Worm (Caenorhabditis elegans) whole organism, L4 larva: ENCODE results near the gene ZK632.11.
"Not testable (repeated sequence)": the region's sequence is repeated elsewhere in the genome, so short reads cannot be mapped to it uniquely, and the experiment has no call there.

ENCODE experiments used
- D1046.2 ChIP-seq: fragments of 200-800 bp; sonication (Bioruptor generic); IDR thresholded peaks from 2 replicates; pipeline ENCODE4 v1.3.6; 2022; ENCODE audit warnings: missing genetic modification characterization, missing compliant biosample characterization
- F26F4.8 ChIP-seq: fragments of 200-800 bp; sonication (Bioruptor generic); conservative IDR thresholded peaks from 2 replicates; pipeline ENCODE4 v1.3.6; 2022; ENCODE audit warnings: missing genetic modification characterization, missing compliant biosample characterization
- F44E2.7 ChIP-seq: fragments of 200-800 bp; sonication (Bioruptor generic); IDR thresholded peaks from 2 replicates; pipeline ENCODE4 v2.1.2; 2022; ENCODE audit warnings: missing genetic modification characterization, missing compliant biosample characterization
- R02D3.7 ChIP-seq: fragments of 150-350 bp; sonication (generic microtip); optimal IDR thresholded peaks from 3 replicates; lab custom pipeline; 2014; ENCODE audit warnings: missing biosample characterization, missing genetic modification characterization
- Y105C5A.15 ChIP-seq: fragments of 200-800 bp; sonication (Bioruptor generic); IDR thresholded peaks from 2 replicates; pipeline ENCODE4 v1.3.6; 2022; ENCODE audit warnings: missing genetic modification characterization, missing compliant biosample characterization
- Y48G9A.11 ChIP-seq: fragments of 200-800 bp; sonication (Bioruptor generic); IDR thresholded peaks from 2 replicates; pipeline ENCODE4 v1.3.6; 2022; ENCODE audit warnings: missing genetic modification reagents, missing genetic modification characterization, missing compliant biosample characterization
- Y5F2A.4 ChIP-seq: fragments of 200-800 bp; sonication (Bioruptor generic); optimal IDR thresholded peaks from 2 replicates; lab custom pipeline; 2018; ENCODE audit warnings: mild to moderate bottlenecking, missing genetic modification characterization, missing compliant biosample characterization
- Y75B8A.6 ChIP-seq: fragments of 200-800 bp; sonication (Bioruptor generic); IDR thresholded peaks from 2 replicates; pipeline ENCODE4 v1.3.6; 2022; ENCODE audit warnings: missing genetic modification reagents, missing genetic modification characterization, missing compliant biosample characterization
- ZK337.2 ChIP-seq: fragments of 200-800 bp; sonication (Bioruptor generic); IDR thresholded peaks from 2 replicates; pipeline ENCODE4 v1.3.6; 2022; ENCODE audit warnings: missing genetic modification reagents, missing genetic modification characterization, missing compliant biosample characterization
- ama-1 ChIP-seq: fragments of 150-350 bp; optimal IDR thresholded peaks from 2 replicates; lab custom pipeline; 2014; ENCODE audit warnings: inconsistent platforms, mixed read lengths
- arid-1 ChIP-seq: fragments of 200-800 bp; sonication (Bioruptor generic); conservative IDR thresholded peaks from 2 replicates; pipeline ENCODE4 v1.3.6; 2022; ENCODE audit warnings: missing genetic modification reagents, missing genetic modification characterization, missing compliant biosample characterization
- ceh-20 ChIP-seq: fragments of 200-800 bp; sonication (Bioruptor generic); IDR thresholded peaks from 2 replicates; pipeline ENCODE4 v1.3.6; 2022; ENCODE audit warnings: missing genetic modification reagents, missing genetic modification characterization, missing compliant biosample characterization
- ceh-82 ChIP-seq: sonication (generic microtip); optimal IDR thresholded peaks from 2 replicates; lab custom pipeline; 2017; ENCODE audit warnings: missing biosample characterization, missing genetic modification characterization
- ctbp-1 ChIP-seq: fragments of 200-800 bp; sonication (Bioruptor generic); IDR thresholded peaks from 2 replicates; pipeline ENCODE4 v1.3.6; 2022; ENCODE audit warnings: missing genetic modification reagents, missing genetic modification characterization, missing compliant biosample characterization
- daf-12 ChIP-seq: fragments of 150-350 bp; optimal IDR thresholded peaks from 2 replicates; lab custom pipeline; 2014; ENCODE audit warnings: missing biosample characterization, missing genetic modification reagents, missing genetic modification characterization
- dmd-6 ChIP-seq: fragments of 200-800 bp; sonication (Bioruptor generic); IDR thresholded peaks from 2 replicates; pipeline ENCODE4 v1.3.6; 2022; ENCODE audit warnings: missing genetic modification reagents, missing genetic modification characterization, missing compliant biosample characterization
- dmd-8 ChIP-seq: fragments of 200-800 bp; sonication (Bioruptor generic); IDR thresholded peaks from 2 replicates; pipeline ENCODE4 v1.3.6; 2022; ENCODE audit warnings: missing genetic modification characterization, missing compliant biosample characterization
- dpl-1 ChIP-seq: fragments of 150-350 bp; optimal IDR thresholded peaks from 2 replicates; lab custom pipeline; 2014; ENCODE audit warnings: missing biosample characterization, missing genetic modification reagents, missing genetic modification characterization
- dve-1 ChIP-seq: sonication (generic microtip); optimal IDR thresholded peaks from 2 replicates; lab custom pipeline; 2017; ENCODE audit warnings: antibody characterized with exemption, mild to moderate bottlenecking, missing genetic modification characterization, missing compliant biosample characterization; ENCODE audit not compliant: insufficient read depth
- fkh-10 ChIP-seq: fragments of 150-350 bp; optimal IDR thresholded peaks from 2 replicates; lab custom pipeline; 2014; ENCODE audit warnings: missing biosample characterization, missing genetic modification reagents, missing genetic modification characterization
- hlh-30 ChIP-seq: sonication (generic microtip); optimal IDR thresholded peaks from 2 replicates; lab custom pipeline; 2017; ENCODE audit warnings: antibody characterized with exemption, mild to moderate bottlenecking, missing genetic modification characterization, missing compliant biosample characterization; ENCODE audit not compliant: insufficient read depth
- hmg-1.1 ChIP-seq: fragments of 200-800 bp; sonication (Bioruptor generic); IDR thresholded peaks from 2 replicates; pipeline ENCODE4 v1.3.6; 2022; ENCODE audit warnings: missing genetic modification reagents, missing genetic modification characterization, missing compliant biosample characterization
- lim-7 ChIP-seq: fragments of 200-800 bp; sonication (Bioruptor generic); IDR thresholded peaks from 2 replicates; pipeline ENCODE4 v1.3.6; 2022; ENCODE audit warnings: missing genetic modification characterization, missing compliant biosample characterization
- lin-1 ChIP-seq: fragments of 200-800 bp; sonication (Bioruptor generic); IDR thresholded peaks from 2 replicates; pipeline ENCODE4 v1.3.6; 2022; ENCODE audit warnings: missing genetic modification reagents, missing genetic modification characterization, missing compliant biosample characterization
- lin-38 ChIP-seq: fragments of 200-800 bp; sonication (Bioruptor generic); IDR thresholded peaks from 2 replicates; pipeline ENCODE4 v1.3.6; 2022; ENCODE audit warnings: missing genetic modification reagents, missing genetic modification characterization, missing compliant biosample characterization
- lin-39 ChIP-seq: fragments of 150-350 bp; optimal IDR thresholded peaks from 2 replicates; lab custom pipeline; 2014; ENCODE audit warnings: missing biosample characterization, missing genetic modification reagents, missing genetic modification characterization
- lir-3 ChIP-seq: sonication (generic microtip); optimal IDR thresholded peaks from 2 replicates; lab custom pipeline; 2016; ENCODE audit warnings: mild to moderate bottlenecking, missing genetic modification characterization, missing compliant biosample characterization
- madf-5 ChIP-seq, 2 experiments: fragments of 200-800 bp; sonication (Bioruptor generic); IDR thresholded peaks; 2 replicates each; pipeline ENCODE4 v1.3.6; 2022; ENCODE audit warnings: missing compliant biosample characterization in 2 of 2, missing genetic modification characterization in 2 of 2
- madf-9 ChIP-seq: fragments of 200-800 bp; sonication (Bioruptor generic); conservative IDR thresholded peaks from 2 replicates; pipeline ENCODE4 v1.3.6; 2022; ENCODE audit warnings: missing genetic modification reagents, missing genetic modification characterization, missing compliant biosample characterization
- mdt-29 ChIP-seq: fragments of 200-800 bp; sonication (Bioruptor generic); IDR thresholded peaks from 2 replicates; pipeline ENCODE4 v1.3.6; 2022; ENCODE audit warnings: missing genetic modification reagents, missing genetic modification characterization, missing compliant biosample characterization
- mes-2 ChIP-seq: sonication (generic microtip); optimal IDR thresholded peaks from 2 replicates; lab custom pipeline; 2016; ENCODE audit warnings: missing genotype, mild to moderate bottlenecking, missing genetic modification characterization, missing compliant biosample characterization; ENCODE audit not compliant: poor library complexity, severe bottlenecking
- nhr-11 ChIP-seq: fragments of 150-350 bp; optimal IDR thresholded peaks from 2 replicates; lab custom pipeline; 2014; ENCODE audit warnings: missing biosample characterization, missing genetic modification characterization
- nhr-42 ChIP-seq: fragments of 200-800 bp; sonication (Bioruptor generic); IDR thresholded peaks from 2 replicates; pipeline ENCODE4 v1.3.6; 2022; ENCODE audit warnings: missing genetic modification characterization, missing compliant biosample characterization
- nhr-76 ChIP-seq: fragments of 150-350 bp; optimal IDR thresholded peaks from 2 replicates; lab custom pipeline; 2014; ENCODE audit warnings: missing biosample characterization, missing genetic modification characterization
- pha-4 ChIP-seq, 2 experiments: fragments of 150-350 bp in 1 of 2; fragments of 200-800 bp in 1 of 2; sonication (Bioruptor generic) in 1 of 2; IDR thresholded peaks in 1 of 2; optimal IDR thresholded peaks in 1 of 2; 2 replicates each; pipeline versions ENCODE4 v1.3.6 to Lab custom; 2014 to 2022; ENCODE audit warnings: missing genetic modification characterization in 2 of 2, missing genetic modification reagents in 2 of 2, missing biosample characterization in 1 of 2, missing compliant biosample characterization in 1 of 2
- sdz-12 ChIP-seq: fragments of 200-800 bp; sonication (Bioruptor generic); optimal IDR thresholded peaks from 2 replicates; lab custom pipeline; 2018; ENCODE audit warnings: mild to moderate bottlenecking, missing genetic modification characterization, missing compliant biosample characterization
- snpc-1.2 ChIP-seq: fragments of 200-800 bp; sonication (Bioruptor generic); IDR thresholded peaks from 2 replicates; pipeline ENCODE4 v1.3.6; 2022; ENCODE audit warnings: missing genetic modification reagents, missing genetic modification characterization, missing compliant biosample characterization
- snpc-4 ChIP-seq: fragments of 150-350 bp; optimal IDR thresholded peaks from 2 replicates; lab custom pipeline; 2014; ENCODE audit warnings: missing biosample characterization, missing genetic modification characterization
- tra-1 ChIP-seq: fragments of 200-800 bp; sonication (Bioruptor generic); IDR thresholded peaks from 2 replicates; pipeline ENCODE4 v1.3.6; 2022; ENCODE audit warnings: missing genetic modification reagents, missing genetic modification characterization, missing compliant biosample characterization
- unc-39 ChIP-seq: sonication (generic microtip); optimal IDR thresholded peaks from 2 replicates; lab custom pipeline; 2017; ENCODE audit warnings: missing biosample characterization, missing genetic modification characterization
- vab-7 ChIP-seq: fragments of 200-800 bp; sonication (Bioruptor generic); IDR thresholded peaks from 2 replicates; pipeline ENCODE4 v1.3.6; 2022; ENCODE audit warnings: missing genetic modification reagents, missing genetic modification characterization, missing compliant biosample characterization
- zip-11 ChIP-seq: fragments of 200-800 bp; sonication (Bioruptor generic); IDR thresholded peaks from 2 replicates; pipeline ENCODE4 v1.3.6; 2022; ENCODE audit warnings: missing genetic modification characterization, missing compliant biosample characterization
- zip-2 ChIP-seq: fragments of 150-350 bp; optimal IDR thresholded peaks from 2 replicates; lab custom pipeline; 2014; ENCODE audit warnings: missing biosample characterization, missing genetic modification characterization
- ztf-11 ChIP-seq: fragments of 150-350 bp; optimal IDR thresholded peaks from 2 replicates; lab custom pipeline; 2014; ENCODE audit warnings: missing biosample characterization, missing genetic modification characterization

Gene ZK632.11

DNA sequence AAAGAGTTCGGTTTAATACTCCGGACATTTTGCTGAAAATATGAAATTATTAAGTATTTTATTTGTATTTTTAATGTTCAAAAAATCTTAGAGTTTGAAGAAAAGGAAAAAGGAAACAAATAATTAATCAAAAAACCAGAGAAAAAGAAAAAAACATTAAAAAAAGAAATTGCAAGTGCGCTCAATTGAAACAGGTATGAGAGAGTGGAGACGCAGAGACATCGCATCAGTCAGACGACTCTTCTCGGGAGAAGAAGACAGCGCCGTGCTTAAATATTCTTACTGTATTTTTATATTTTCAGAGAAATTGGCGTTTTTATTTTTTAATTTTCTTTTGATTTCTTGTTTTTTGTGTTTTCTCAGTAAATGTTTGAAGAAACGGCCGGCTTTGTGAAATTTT lies 20.4 kb downstream of the ZK632.11 start, which contains the start of gene mrpl-36 (continued):
- TF ChIP-seq lir-3 = no peak
- peak; percentile 36 for TF ChIP-seq hlh-30 (tag; lab: Kevin White, UChicago)
- no peak for TF ChIP-seq fkh-10 (GFP tag; lab: Kevin White, UChicago)
- peak; percentile 19; the same call in 1 of the 2 replicates for TF ChIP-seq dmd-6
- no peak for TF ChIP-seq Y48G9A.11
- TF ChIP-seq dve-1 (tag; lab: Kevin White, UChicago) = peak; percentile 33
- no peak for TF ChIP-seq zip-2 (tag; lab: Kevin White, UChicago)
- no peak for TF ChIP-seq Y75B8A.6 (GFP tag; lab: Robert Waterston, UW)
- no peak for TF ChIP-seq R02D3.7 (tag; lab: Kevin White, UChicago)
- TF ChIP-seq daf-12 = no peak
- TF ChIP-seq sdz-12 (GFP tag; lab: Kevin White, UChicago) = no peak
- TF ChIP-seq unc-39 = no peak
- TF ChIP-seq Y5F2A.4 (GFP tag; lab: Kevin White, UChicago) = no peak
- TF ChIP-seq snpc-4 (tag; lab: Kevin White, UChicago) = no peak
- TF ChIP-seq vab-7 (GFP tag; lab: Robert Waterston, UW) = no peak
- no peak for TF ChIP-seq ama-1 (lab: Kevin White, UChicago)
- TF ChIP-seq ceh-20 (GFP tag; lab: Robert Waterston, UW) = no peak
- no peak for TF ChIP-seq Y105C5A.15 (GFP tag; lab: Robert Waterston, UW)
- TF ChIP-seq hmg-1.1 (GFP tag; lab: Robert Waterston, UW) = no peak; the same call in 1 of the 2 replicates
- TF ChIP-seq nhr-42 (GFP tag; lab: Robert Waterston, UW) = no peak
- TF ChIP-seq lin-39 = no peak
- no peak for TF ChIP-seq nhr-76
- TF ChIP-seq ceh-82 (tag; lab: Kevin White, UChicago) = no peak
- TF ChIP-seq nhr-11 = no peak
- TF ChIP-seq, all 104 proteins: peak for 5

DNA sequence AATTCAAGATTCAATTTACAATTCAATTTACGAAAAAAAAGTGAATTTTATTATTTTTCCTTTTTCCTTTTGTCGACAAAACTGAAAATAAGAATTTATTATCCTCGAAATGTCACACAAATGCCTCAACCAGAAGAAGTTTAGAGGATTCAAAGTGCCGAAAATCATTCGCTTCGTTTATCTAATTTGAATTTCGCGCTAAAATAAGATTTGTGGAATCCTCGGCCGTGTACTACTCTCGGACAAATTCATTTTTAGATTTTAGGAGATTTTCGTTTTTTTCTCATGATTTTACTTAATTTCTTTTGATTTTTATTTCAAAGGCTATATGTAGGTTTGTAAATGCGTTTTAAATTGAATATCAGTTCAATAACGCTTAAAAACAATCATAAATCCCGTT lies 20.9 kb downstream of the ZK632.11 start:
- TF ChIP-seq dpl-1 (peak; percentile 43), ztf-11 (tag; lab: Kevin White, UChicago) (no peak), mes-2 (peak; percentile 38), zip-11 (GFP tag; lab: Robert Waterston, UW) (no peak)

DNA sequence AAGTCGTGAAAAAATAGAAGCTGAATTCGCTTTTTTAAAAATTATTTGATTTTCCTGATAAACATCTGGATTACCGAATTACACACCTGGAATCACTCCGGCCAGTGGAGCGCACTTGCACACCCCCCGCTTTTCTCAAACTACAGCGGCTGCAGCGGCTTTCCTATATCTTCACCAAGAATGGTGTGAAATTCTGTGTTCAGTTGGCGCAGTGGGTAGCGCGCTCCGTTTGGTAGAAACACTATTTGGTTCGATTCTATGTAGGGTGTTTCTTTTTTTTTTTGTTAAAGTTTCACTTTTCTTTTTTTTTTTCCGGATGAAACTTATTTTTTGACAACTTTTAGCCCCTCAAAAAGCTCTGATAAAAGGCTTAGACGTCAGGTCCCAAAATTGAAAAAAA lies 21.4 kb downstream of the ZK632.11 start:
- TF ChIP-seq lin-38 (peak; percentile 86), F44E2.7 (GFP tag; lab: Robert Waterston, UW) (0 out of 2 replicates have a peak, but pooled peaks have one; percentile 20), snpc-1.2 (GFP tag; lab: Robert Waterston, UW) (peak; percentile 73), madf-9 (GFP tag; lab: Robert Waterston, UW) (0 out of 2 replicates have a peak, but pooled peaks have one; percentile 42), Y48G9A.11 (peak; percentile 58), ZK337.2 (0 out of 2 replicates have a peak, but pooled peaks have one; percentile 48), vab-7 (GFP tag; lab: Robert Waterston, UW) (peak; percentile 69), lim-7 (GFP tag; lab: Robert Waterston, UW) (peak; percentile 73), pha-4 (GFP tag; IDR thresholded peaks at IDR 0.05; lab: Robert Waterston, UW) (peak; percentile 60; the same call in 1 of the 2 replicates), D1046.2 (peak; percentile 59; the same call in 1 of the 2 replicates), madf-5 (GFP tag; IDR thresholded peaks at IDR 0.05; lab: Robert Waterston, UW) (0 out of 4 replicates have a peak, but pooled peaks of 1 of the 2 experiments have one; percentile 17), lin-1 (GFP tag; lab: Robert Waterston, UW) (peak; percentile 28; the same call in 1 of the 2 replicates), ctbp-1 (GFP tag; lab: Robert Waterston, UW) (peak; percentile 34; the same call in 1 of the 2 replicates), mdt-29 (GFP tag; lab: Robert Waterston, UW) (peak; percentile 47; the same call in 1 of the 2 replicates), tra-1 (0 out of 2 replicates have a peak, but pooled peaks have one; percentile 31), dmd-8 (GFP tag; lab: Robert Waterston, UW) (peak; percentile 66; the same call in 1 of the 2 replicates), arid-1 (GFP tag; lab: Robert Waterston, UW) (peak; percentile 63; the same call in 1 of the 2 replicates), hmg-1.1 (GFP tag; lab: Robert Waterston, UW) (peak; percentile 51; the same call in 1 of the 2 replicates), F26F4.8 (peak; percentile 54; the same call in 1 of the 2 replicates)
- not testable (repeated sequence) for TF ChIP-seq pha-4 (tag; optimal IDR thresholded peaks at IDR 0.05; lab: Kevin White, UChicago)
